Worm (Caenorhabditis elegans): ENCODE data around the gene spp-22.

DNA sequence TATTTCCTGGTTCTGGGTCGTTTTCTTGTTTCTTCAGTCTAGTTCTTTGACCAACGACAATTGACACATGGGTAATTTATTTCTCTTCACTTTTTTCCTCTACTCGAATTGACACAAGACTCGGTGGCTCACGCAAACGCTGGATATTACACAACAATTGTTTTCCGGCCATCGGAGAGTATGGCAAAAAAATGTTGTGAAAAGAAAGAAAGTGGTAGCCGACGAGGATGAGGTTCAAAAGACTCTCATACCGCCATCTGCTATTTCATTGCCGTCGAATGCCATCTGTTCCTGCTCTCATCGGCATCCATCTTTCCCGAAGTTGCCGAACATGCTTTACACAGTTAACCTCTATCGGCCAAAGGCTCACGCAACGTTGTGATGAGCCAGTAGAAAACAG, 25.2 kb downstream of the spp-22 start:
- TF ChIP-seq C17E4.6 (GFP tag; IDR thresholded peaks at IDR 0.05) (no peak), pha-4 (tag; optimal IDR thresholded peaks at IDR 0.05) (no peak), ztf-28 (GFP tag; IDR thresholded peaks at IDR 0.05) (no peak), lin-54 (GFP tag; optimal IDR thresholded peaks at IDR 0.05) (no peak), F49E8.2 (tag; optimal IDR thresholded peaks at IDR 0.05; ENCODE audit: insufficient read depth) (no peak), lir-1 (GFP tag; conservative IDR thresholded peaks at IDR 0.05) (no peak), B0035.1 (tag; optimal IDR thresholded peaks at IDR 0.05) (no peak)

Data from whole organism, young adult.